Worm (Caenorhabditis elegans) whole organism, L4 larva: ENCODE results near the gene cgh-1.

Source experiments
- F26F4.8 ChIP-seq: fragments of 200-800 bp; sonication (Bioruptor generic); conservative IDR thresholded peaks from 2 replicates; pipeline ENCODE4 v1.3.6; 2022; ENCODE audit warnings: missing genetic modification characterization, missing compliant biosample characterization
- F49E8.2 ChIP-seq: sonication (generic microtip); optimal IDR thresholded peaks from 2 replicates; lab custom pipeline; 2016; ENCODE audit warnings: missing compliant biosample characterization, mild to moderate bottlenecking, missing genetic modification characterization, borderline replicate concordance
- Y105C5A.15 ChIP-seq: fragments of 200-800 bp; sonication (Bioruptor generic); IDR thresholded peaks from 2 replicates; pipeline ENCODE4 v1.3.6; 2022; ENCODE audit warnings: missing genetic modification characterization, missing compliant biosample characterization
- Y75B8A.6 ChIP-seq: fragments of 200-800 bp; sonication (Bioruptor generic); IDR thresholded peaks from 2 replicates; pipeline ENCODE4 v1.3.6; 2022; ENCODE audit warnings: missing genetic modification reagents, missing genetic modification characterization, missing compliant biosample characterization
- ZK546.5 ChIP-seq, 2 experiments: sonication (generic microtip); optimal IDR thresholded peaks; 2 replicates each; lab custom pipeline; 2017; ENCODE audit warnings: missing biosample characterization in 2 of 2, missing genetic modification characterization in 2 of 2
- aly-2 ChIP-seq: sonication (generic microtip); optimal IDR thresholded peaks from 2 replicates; lab custom pipeline; 2018; ENCODE audit warnings: missing biosample characterization, missing genetic modification characterization
- ama-1 ChIP-seq: fragments of 150-350 bp; optimal IDR thresholded peaks from 2 replicates; lab custom pipeline; 2014; ENCODE audit warnings: inconsistent platforms, mixed read lengths
- ces-1 ChIP-seq: fragments of 150-350 bp; sonication (generic microtip); optimal IDR thresholded peaks from 4 replicates; lab custom pipeline; 2014; ENCODE audit warnings: missing biosample characterization, missing genetic modification reagents, missing genetic modification characterization
- daf-19 ChIP-seq: fragments of 200-800 bp; sonication (Bioruptor generic); conservative IDR thresholded peaks from 2 replicates; pipeline ENCODE4 v1.3.6; 2022; ENCODE audit warnings: missing genetic modification characterization, missing compliant biosample characterization
- dmd-8 ChIP-seq: fragments of 200-800 bp; sonication (Bioruptor generic); IDR thresholded peaks from 2 replicates; pipeline ENCODE4 v1.3.6; 2022; ENCODE audit warnings: missing genetic modification characterization, missing compliant biosample characterization
- dmd-9 ChIP-seq: fragments of 200-800 bp; sonication (Bioruptor generic); IDR thresholded peaks from 2 replicates; pipeline ENCODE4 v1.3.6; 2022; ENCODE audit warnings: missing genetic modification reagents, missing genetic modification characterization, missing compliant biosample characterization
- dpl-1 ChIP-seq: fragments of 150-350 bp; optimal IDR thresholded peaks from 2 replicates; lab custom pipeline; 2014; ENCODE audit warnings: missing biosample characterization, missing genetic modification reagents, missing genetic modification characterization
- egl-27 ChIP-seq: sonication (generic microtip); optimal IDR thresholded peaks from 3 replicates; lab custom pipeline; 2017; ENCODE audit warnings: missing biosample characterization, missing genetic modification reagents, missing genetic modification characterization
- egl-43 ChIP-seq: fragments of 200-800 bp; sonication (Bioruptor generic); IDR thresholded peaks from 2 replicates; pipeline ENCODE4 v1.3.6; 2022; ENCODE audit warnings: missing genetic modification reagents, missing genetic modification characterization, missing compliant biosample characterization
- fkh-10 ChIP-seq: fragments of 150-350 bp; optimal IDR thresholded peaks from 2 replicates; lab custom pipeline; 2014; ENCODE audit warnings: missing biosample characterization, missing genetic modification reagents, missing genetic modification characterization
- gei-8 ChIP-seq: fragments of 200-800 bp; sonication (Bioruptor generic); optimal IDR thresholded peaks from 2 replicates; lab custom pipeline; 2018; ENCODE audit warnings: mild to moderate bottlenecking, missing genetic modification characterization, missing compliant biosample characterization
- hif-1 ChIP-seq, 2 experiments: sonication (generic microtip); optimal IDR thresholded peaks; 2 replicates each; lab custom pipeline; 2016 to 2017; ENCODE audit warnings: missing compliant biosample characterization in 2 of 2, missing genetic modification characterization in 2 of 2, missing genetic modification reagents in 2 of 2, missing genotype in 2 of 2, mild to moderate bottlenecking in 1 of 2
- hlh-11 ChIP-seq: fragments of 200-800 bp; sonication (Bioruptor generic); optimal IDR thresholded peaks from 2 replicates; lab custom pipeline; 2018; ENCODE audit warnings: mild to moderate bottlenecking, missing genetic modification characterization, missing compliant biosample characterization
- lim-7 ChIP-seq: fragments of 200-800 bp; sonication (Bioruptor generic); IDR thresholded peaks from 2 replicates; pipeline ENCODE4 v1.3.6; 2022; ENCODE audit warnings: missing genetic modification characterization, missing compliant biosample characterization
- lin-1 ChIP-seq: fragments of 200-800 bp; sonication (Bioruptor generic); IDR thresholded peaks from 2 replicates; pipeline ENCODE4 v1.3.6; 2022; ENCODE audit warnings: missing genetic modification reagents, missing genetic modification characterization, missing compliant biosample characterization
- lin-15B ChIP-seq: fragments of 150-350 bp; sonication (generic microtip); optimal IDR thresholded peaks from 3 replicates; lab custom pipeline; 2014; ENCODE audit warnings: missing biosample characterization, missing genetic modification characterization
- lin-38 ChIP-seq: fragments of 200-800 bp; sonication (Bioruptor generic); IDR thresholded peaks from 2 replicates; pipeline ENCODE4 v1.3.6; 2022; ENCODE audit warnings: missing genetic modification reagents, missing genetic modification characterization, missing compliant biosample characterization
- lsy-2 ChIP-seq, 2 experiments: fragments of 150-350 bp in 1 of 2; sonication (generic microtip) in 1 of 2; optimal IDR thresholded peaks; 2 replicates each; lab custom pipeline; 2014 to 2017; ENCODE audit warnings: missing biosample characterization in 2 of 2, missing genetic modification characterization in 2 of 2
- madf-9 ChIP-seq: fragments of 200-800 bp; sonication (Bioruptor generic); conservative IDR thresholded peaks from 2 replicates; pipeline ENCODE4 v1.3.6; 2022; ENCODE audit warnings: missing genetic modification reagents, missing genetic modification characterization, missing compliant biosample characterization
- mdl-1 ChIP-seq, 2 experiments: fragments of 150-350 bp in 1 of 2; sonication (generic microtip) in 1 of 2; optimal IDR thresholded peaks; 2 replicates each; lab custom pipeline; 2014 to 2017; ENCODE audit warnings: missing biosample characterization in 2 of 2, missing genetic modification characterization in 2 of 2
- mep-1 ChIP-seq: fragments of 150-350 bp; sonication (generic microtip); optimal IDR thresholded peaks from 3 replicates; lab custom pipeline; 2014; ENCODE audit warnings: missing biosample characterization, missing genetic modification characterization
- mxl-2 ChIP-seq: fragments of 200-800 bp; sonication (Bioruptor generic); conservative IDR thresholded peaks from 2 replicates; pipeline ENCODE4 v1.3.6; 2022; ENCODE audit warnings: missing genetic modification reagents, missing genetic modification characterization, missing compliant biosample characterization
- mxl-3 ChIP-seq: fragments of 200-800 bp; sonication (Bioruptor generic); optimal IDR thresholded peaks from 2 replicates; lab custom pipeline; 2018; ENCODE audit warnings: mild to moderate bottlenecking, missing genetic modification characterization, missing compliant biosample characterization
- nhr-102 ChIP-seq: sonication (generic microtip); optimal IDR thresholded peaks from 2 replicates; lab custom pipeline; 2016; ENCODE audit warnings: mild to moderate bottlenecking, missing genetic modification characterization, moderate library complexity, missing compliant biosample characterization
- nhr-28 ChIP-seq: fragments of 150-350 bp; optimal IDR thresholded peaks from 2 replicates; lab custom pipeline; 2014; ENCODE audit warnings: missing biosample characterization, missing genetic modification characterization
- nhr-42 ChIP-seq: fragments of 200-800 bp; sonication (Bioruptor generic); IDR thresholded peaks from 2 replicates; pipeline ENCODE4 v1.3.6; 2022; ENCODE audit warnings: missing genetic modification characterization, missing compliant biosample characterization
- nhr-48 ChIP-seq: sonication (generic microtip); optimal IDR thresholded peaks from 2 replicates; lab custom pipeline; 2016; ENCODE audit warnings: mild to moderate bottlenecking, missing genetic modification characterization, missing compliant biosample characterization
- php-3 ChIP-seq: fragments of 200-800 bp; sonication (Bioruptor generic); IDR thresholded peaks from 2 replicates; pipeline ENCODE4 v1.3.6; 2022; ENCODE audit warnings: missing genetic modification reagents, missing genetic modification characterization, missing compliant biosample characterization
- pqm-1 ChIP-seq: sonication (generic microtip); optimal IDR thresholded peaks from 2 replicates; lab custom pipeline; 2017; ENCODE audit warnings: missing biosample characterization, missing genetic modification characterization
- sdz-12 ChIP-seq: fragments of 200-800 bp; sonication (Bioruptor generic); optimal IDR thresholded peaks from 2 replicates; lab custom pipeline; 2018; ENCODE audit warnings: mild to moderate bottlenecking, missing genetic modification characterization, missing compliant biosample characterization
- set-16 ChIP-seq: fragments of 200-800 bp; sonication (Bioruptor generic); IDR thresholded peaks from 2 replicates; pipeline ENCODE4 v1.3.6; 2022; ENCODE audit warnings: missing genetic modification reagents, missing genetic modification characterization, missing compliant biosample characterization
- snpc-1.2 ChIP-seq: fragments of 200-800 bp; sonication (Bioruptor generic); IDR thresholded peaks from 2 replicates; pipeline ENCODE4 v1.3.6; 2022; ENCODE audit warnings: missing genetic modification reagents, missing genetic modification characterization, missing compliant biosample characterization
- snpc-4 ChIP-seq: fragments of 150-350 bp; optimal IDR thresholded peaks from 2 replicates; lab custom pipeline; 2014; ENCODE audit warnings: missing biosample characterization, missing genetic modification characterization
- spr-3 ChIP-seq: fragments of 200-800 bp; sonication (Bioruptor generic); optimal IDR thresholded peaks from 2 replicates; lab custom pipeline; 2018; ENCODE audit warnings: mild to moderate bottlenecking, missing genetic modification characterization, missing compliant biosample characterization
- unc-39 ChIP-seq: sonication (generic microtip); optimal IDR thresholded peaks from 2 replicates; lab custom pipeline; 2017; ENCODE audit warnings: missing biosample characterization, missing genetic modification characterization
- unc-62 ChIP-seq, 3 experiments: fragments of 150-350 bp in 1 of 3; sonication (generic microtip); optimal IDR thresholded peaks in 2 of 3; peaks in 1 of 3; 1 replicate in 1 of 3; 2 replicates in 2 of 3; lab custom pipeline; 2014 to 2017; ENCODE audit warnings: missing biosample characterization in 3 of 3, missing genetic modification characterization in 3 of 3, missing genetic modification reagents in 3 of 3, missing genotype in 1 of 3
- zag-1 ChIP-seq: fragments of 150-350 bp; optimal IDR thresholded peaks from 2 replicates; lab custom pipeline; 2014; ENCODE audit warnings: missing biosample characterization, missing genetic modification characterization
- ztf-7 ChIP-seq: fragments of 150-350 bp; optimal IDR thresholded peaks from 2 replicates; lab custom pipeline; 2014; ENCODE audit warnings: missing biosample characterization, missing genetic modification characterization

The cgh-1 gene

ce11 chrIII:7494850-7495314 is 2.8 kb downstream of the cgh-1 start (continued):
- TF ChIP-seq nhr-102 (tag; lab: Kevin White, UChicago) (peak; percentile 62), pqm-1 (no peak), lin-15B (no peak), Y75B8A.6 (0 out of 2 replicates have a peak, but pooled peaks have one; percentile 9), lin-1 (GFP tag; lab: Robert Waterston, UW) (no peak), ama-1 (lab: Kevin White, UChicago) (peak; percentile 93), daf-19 (GFP tag; lab: Robert Waterston, UW) (no peak; the same call in 1 of the 2 replicates), lsy-2 (tag; optimal IDR thresholded peaks at IDR 0.05; lab: Kevin White, UChicago) (no peak), sdz-12 (GFP tag; lab: Kevin White, UChicago) (no peak), unc-39 (tag; lab: Kevin White, UChicago) (no peak), spr-3 (GFP tag; lab: Kevin White, UChicago) (peak; percentile 58), ces-1 (GFP tag; lab: Kevin White, UChicago) (no peak), fkh-10 (GFP tag; lab: Kevin White, UChicago) (no peak), dmd-9 (no peak), hif-1 (tag; optimal IDR thresholded peaks at IDR 0.05; lab: Kevin White, UChicago) (no peak), dmd-8 (GFP tag; lab: Robert Waterston, UW) (0 out of 2 replicates have a peak, but pooled peaks have one; percentile 46), zag-1 (tag; lab: Kevin White, UChicago) (no peak), mep-1 (tag; lab: Kevin White, UChicago) (no peak), snpc-1.2 (GFP tag; lab: Robert Waterston, UW) (no peak), php-3 (GFP tag; lab: Robert Waterston, UW) (0 out of 2 replicates have a peak, but pooled peaks have one; percentile 5), egl-43 (GFP tag; lab: Robert Waterston, UW) (0 out of 2 replicates have a peak, but pooled peaks have one; percentile 41), nhr-28 (tag; lab: Kevin White, UChicago) (no peak), nhr-48 (no peak), lin-38 (GFP tag; lab: Robert Waterston, UW) (peak; percentile 70), madf-9 (GFP tag; lab: Robert Waterston, UW) (0 out of 2 replicates have a peak, but pooled peaks have one; percentile 22), nhr-42 (GFP tag; lab: Robert Waterston, UW) (0 out of 2 replicates have a peak, but pooled peaks have one; percentile 37), lim-7 (GFP tag; lab: Robert Waterston, UW) (peak; percentile 17; the same call in 1 of the 2 replicates), aly-2 (tag; lab: Kevin White, UChicago) (no peak), mdl-1 (tag; optimal IDR thresholded peaks at IDR 0.05; lab: Kevin White, UChicago) (no peak)
- TF ChIP-seq, all 104 proteins: peak for 30

ce11 chrIII:7491931-7492330 is 5.7 kb downstream of the cgh-1 start:
- no peak for TF ChIP-seq Y105C5A.15
- TF ChIP-seq gei-8 (GFP tag; lab: Kevin White, UChicago): no peak
- TF ChIP-seq dmd-9: no peak
- TF ChIP-seq mxl-3 (GFP tag; lab: Kevin White, UChicago): peak; percentile 35
- peak in 1 of 2 experiments; percentile 67 for TF ChIP-seq unc-62 (GFP tag; optimal IDR thresholded peaks at IDR 0.05 in 1 of 2; lab: Kevin White, UChicago)
- no peak for TF ChIP-seq unc-62 (tag; optimal IDR thresholded peaks at IDR 0.05; lab: Kevin White, UChicago)
- no peak for TF ChIP-seq zag-1 (tag; lab: Kevin White, UChicago)
- peak; percentile 22 for TF ChIP-seq hlh-11 (tag; lab: Kevin White, UChicago)
- TF ChIP-seq snpc-4: no peak
- no peak for TF ChIP-seq madf-9 (GFP tag; lab: Robert Waterston, UW)
- TF ChIP-seq hif-1 (tag; optimal IDR thresholded peaks at IDR 0.05; lab: Kevin White, UChicago): peak in 1 of 2 experiments; percentile 22
- TF ChIP-seq F49E8.2: no peak
- TF ChIP-seq ztf-7 (tag; lab: Kevin White, UChicago): no peak
- no peak for TF ChIP-seq mxl-2
- TF ChIP-seq sdz-12 (GFP tag; lab: Kevin White, UChicago): no peak
- TF ChIP-seq egl-27 (tag; lab: Kevin White, UChicago): no peak
- no peak for TF ChIP-seq ZK546.5 (tag; optimal IDR thresholded peaks at IDR 0.05; lab: Kevin White, UChicago)
- no peak for TF ChIP-seq dpl-1
- TF ChIP-seq set-16 (GFP tag; lab: Robert Waterston, UW): no peak
- no peak for TF ChIP-seq F26F4.8 (GFP tag; lab: Robert Waterston, UW)
- no peak for TF ChIP-seq nhr-102 (tag; lab: Kevin White, UChicago)
- peak; percentile 0 for TF ChIP-seq nhr-28 (tag; lab: Kevin White, UChicago)
